Fruit fly (Drosophila melanogaster) whole organism, embryonic: ENCODE results near the gene CG4593.

Experiments
- Abd-B ChIP-seq: fragments of 200-800 bp; sonication (Bioruptor generic); optimal IDR thresholded peaks from 2 replicates; lab custom pipeline; 2018; ENCODE audit warnings: missing biosample characterization, mild to moderate bottlenecking, missing genetic modification characterization, moderate library complexity
- Atf-2 ChIP-seq: fragments of 200-800 bp; sonication (Bioruptor generic); optimal IDR thresholded peaks from 2 replicates; lab custom pipeline; 2016; ENCODE audit warnings: missing biosample characterization, missing genetic modification characterization
- Atf6 ChIP-seq: fragments of 200-800 bp; sonication (Bioruptor generic); IDR thresholded peaks from 2 replicates; pipeline ENCODE4 v1.3.6; 2022; ENCODE audit warnings: missing biosample characterization, missing genetic modification characterization
- CG10565 ChIP-seq: fragments of 200-800 bp; sonication (Bioruptor generic); optimal IDR thresholded peaks from 3 replicates; lab custom pipeline; 2016; ENCODE audit warnings: missing biosample characterization, mild to moderate bottlenecking, missing genetic modification characterization
- CG11247 ChIP-seq: fragments of 200-800 bp; sonication (Bioruptor generic); IDR thresholded peaks from 2 replicates; pipeline ENCODE4 v1.3.6; 2022; ENCODE audit warnings: missing biosample characterization, missing genetic modification characterization
- CG12071 ChIP-seq: fragments of 200-800 bp; sonication (Bioruptor generic); optimal IDR thresholded peaks from 3 replicates; lab custom pipeline; 2018; ENCODE audit warnings: missing biosample characterization, mild to moderate bottlenecking, missing genetic modification characterization
- CG12391 ChIP-seq: fragments of 200-800 bp; sonication (Bioruptor generic); optimal IDR thresholded peaks from 3 replicates; lab custom pipeline; 2018; ENCODE audit warnings: missing biosample characterization, mild to moderate bottlenecking, missing genetic modification characterization, moderate library complexity
- CG14441 ChIP-seq: fragments of 200-800 bp; sonication (Bioruptor generic); IDR thresholded peaks from 2 replicates; pipeline ENCODE4 v1.3.6; 2022; ENCODE audit warnings: missing biosample characterization, missing genetic modification characterization
- CG1529 ChIP-seq: fragments of 200-800 bp; sonication (Bioruptor generic); optimal IDR thresholded peaks from 3 replicates; lab custom pipeline; 2018; ENCODE audit warnings: missing biosample characterization, missing genetic modification characterization
- CG15601 ChIP-seq: fragments of 200-800 bp; sonication (Bioruptor generic); optimal IDR thresholded peaks from 3 replicates; lab custom pipeline; 2019; ENCODE audit warnings: missing biosample characterization, mild to moderate bottlenecking, missing genetic modification characterization, moderate library complexity
- CG1792 ChIP-seq: fragments of 200-800 bp; sonication (Bioruptor generic); optimal IDR thresholded peaks from 2 replicates; lab custom pipeline; 2016; ENCODE audit warnings: missing biosample characterization, missing genetic modification characterization
- CG18599 ChIP-seq: fragments of 200-800 bp; sonication (Bioruptor generic); optimal IDR thresholded peaks from 3 replicates; lab custom pipeline; 2017; ENCODE audit warnings: missing biosample characterization, missing genetic modification characterization, mild to moderate bottlenecking, moderate library complexity, missing genetic modification reagents
- CG2116 ChIP-seq: fragments of 200-800 bp; sonication (Bioruptor generic); optimal IDR thresholded peaks from 3 replicates; lab custom pipeline; 2018; ENCODE audit warnings: missing biosample characterization, mild to moderate bottlenecking, missing genetic modification characterization
- CG3281 ChIP-seq: fragments of 200-800 bp; sonication (Bioruptor generic); optimal IDR thresholded peaks from 3 replicates; lab custom pipeline; 2017; ENCODE audit warnings: missing biosample characterization, mild to moderate bottlenecking, missing genetic modification characterization
- CG3847 ChIP-seq: fragments of 200-800 bp; sonication (Bioruptor generic); IDR thresholded peaks from 2 replicates; pipeline ENCODE4 v1.3.6; 2022; ENCODE audit warnings: missing biosample characterization, missing genetic modification characterization
- CG5180 ChIP-seq: fragments of 200-800 bp; sonication (Bioruptor generic); optimal IDR thresholded peaks from 3 replicates; lab custom pipeline; 2017; ENCODE audit warnings: missing biosample characterization, missing genetic modification characterization, mild to moderate bottlenecking, moderate library complexity, missing genetic modification reagents
- CG7271 ChIP-seq: fragments of 200-800 bp; sonication (Bioruptor generic); optimal IDR thresholded peaks from 2 replicates; lab custom pipeline; 2018; ENCODE audit warnings: missing biosample characterization, mild to moderate bottlenecking, missing genetic modification characterization, moderate library complexity
- CG8290 ChIP-seq, 3 experiments: fragments of 200-800 bp; sonication (Bioruptor generic); optimal IDR thresholded peaks; 2 replicates each; lab custom pipeline; 2016 to 2019; ENCODE audit warnings: missing biosample characterization in 3 of 3, missing genetic modification characterization in 3 of 3, mild to moderate bottlenecking in 2 of 3, moderate library complexity in 1 of 3
- CG8478 ChIP-seq: fragments of >200 bp; optimal IDR thresholded peaks from 2 replicates; lab custom pipeline; 2018
- CG8765 ChIP-seq: fragments of 200-800 bp; sonication (Bioruptor generic); IDR thresholded peaks from 2 replicates; pipeline ENCODE4 v1.3.6; 2022; ENCODE audit warnings: missing biosample characterization, missing genetic modification characterization
- E2f1 ChIP-seq: fragments of 200-800 bp; sonication (Bioruptor generic); IDR thresholded peaks from 2 replicates; pipeline ENCODE4 v1.3.6; 2022; ENCODE audit warnings: missing biosample characterization, missing genetic modification characterization
- Ets97D ChIP-seq: fragments of 200-800 bp; sonication (Bioruptor generic); optimal IDR thresholded peaks from 3 replicates; lab custom pipeline; 2016; ENCODE audit warnings: missing biosample characterization, missing genetic modification characterization
- GATAe ChIP-seq: fragments of 200-800 bp; sonication (Bioruptor generic); conservative IDR thresholded peaks from 2 replicates; pipeline ENCODE4 v1.3.6; 2022; ENCODE audit warnings: missing biosample characterization, missing genetic modification characterization
- H15 ChIP-seq: fragments of 200-800 bp; sonication (Bioruptor generic); IDR thresholded peaks from 3 replicates; pipeline ENCODE4 v1.3.6; 2022; ENCODE audit warnings: missing biosample characterization, missing genetic modification characterization
- Hr78 ChIP-seq, 2 experiments: fragments of 200-800 bp in 1 of 2; fragments of >200 bp in 1 of 2; sonication (Bioruptor generic) in 1 of 2; optimal IDR thresholded peaks; 2 replicates each; lab custom pipeline; 2017 to 2019; ENCODE audit warnings: missing biosample characterization in 2 of 2, missing genetic modification characterization in 2 of 2, mild to moderate bottlenecking in 1 of 2, moderate library complexity in 1 of 2
- MESR4 ChIP-seq: fragments of 200-800 bp; sonication (Bioruptor generic); optimal IDR thresholded peaks from 2 replicates; lab custom pipeline; 2018; ENCODE audit warnings: missing biosample characterization, mild to moderate bottlenecking, missing genetic modification characterization, moderate library complexity
- Med ChIP-seq: fragments of 200-800 bp; sonication (Bioruptor generic); peaks from one replicate; lab custom pipeline; 2016; ENCODE audit warnings: missing biosample characterization, missing genetic modification characterization, mild to moderate bottlenecking, inconsistent platforms, moderate library complexity
- NK7.1 ChIP-seq: fragments of 200-800 bp; sonication (Bioruptor generic); optimal IDR thresholded peaks from 3 replicates; lab custom pipeline; 2016; ENCODE audit warnings: missing biosample characterization, missing genetic modification characterization
- Oli ChIP-seq: fragments of 200-800 bp; sonication (Bioruptor generic); optimal IDR thresholded peaks from 2 replicates; lab custom pipeline; 2018; ENCODE audit warnings: missing biosample characterization, mild to moderate bottlenecking, missing genetic modification characterization, moderate library complexity
- Ptx1 ChIP-seq: fragments of 200-800 bp; sonication (Bioruptor generic); IDR thresholded peaks from 2 replicates; pipeline ENCODE4 v1.3.6; 2022; ENCODE audit warnings: missing biosample characterization, missing genetic modification characterization
- TFAM ChIP-seq: fragments of 200-800 bp; sonication (Bioruptor generic); optimal IDR thresholded peaks from 2 replicates; lab custom pipeline; 2017; ENCODE audit warnings: missing biosample characterization, missing genetic modification characterization, inconsistent platforms
- chn ChIP-seq: fragments of 200-800 bp; sonication (Bioruptor generic); optimal IDR thresholded peaks from 2 replicates; lab custom pipeline; 2016; ENCODE audit warnings: missing biosample characterization, missing genetic modification characterization
- croc ChIP-seq: fragments of 200-800 bp; sonication (Bioruptor generic); conservative IDR thresholded peaks from 3 replicates; pipeline ENCODE4 v1.3.6; 2022; ENCODE audit warnings: missing biosample characterization, missing genetic modification characterization
- dati ChIP-seq: fragments of 200-800 bp; sonication (Bioruptor generic); IDR thresholded peaks from 2 replicates; pipeline ENCODE4 v1.3.6; 2022; ENCODE audit warnings: missing biosample characterization, missing genetic modification characterization
- hkb ChIP-seq, 2 experiments: fragments of 200-800 bp in 1 of 2; fragments of >200 bp in 1 of 2; sonication (Bioruptor generic) in 1 of 2; IDR thresholded peaks in 1 of 2; optimal IDR thresholded peaks in 1 of 2; 2 replicates each; pipeline versions ENCODE4 v1.3.6 to Lab custom; 2017 to 2022; ENCODE audit warnings: missing biosample characterization in 1 of 2, missing genetic modification characterization in 1 of 2
- jigr1 ChIP-seq: fragments of 200-800 bp; sonication (Bioruptor generic); IDR thresholded peaks from 3 replicates; pipeline ENCODE4 v1.3.6; 2022; ENCODE audit warnings: missing biosample characterization, missing genetic modification characterization
- lola ChIP-seq, 3 experiments: fragments of >200 bp in 2 of 3; fragments of 200-800 bp in 1 of 3; sonication (Bioruptor generic) in 1 of 3; optimal IDR thresholded peaks; 2 replicates each; lab custom pipeline; 2017 to 2019; ENCODE audit warnings: missing biosample characterization in 3 of 3, missing genetic modification characterization in 3 of 3, mild to moderate bottlenecking in 1 of 3, moderate library complexity in 1 of 3
- nau ChIP-seq: fragments of 200-800 bp; sonication (Bioruptor generic); optimal IDR thresholded peaks from 3 replicates; lab custom pipeline; 2017; ENCODE audit warnings: missing biosample characterization, mild to moderate bottlenecking, missing genetic modification characterization, missing genetic modification reagents
- nom ChIP-seq: fragments of 200-800 bp; sonication (Bioruptor generic); optimal IDR thresholded peaks from 2 replicates; lab custom pipeline; 2017; ENCODE audit warnings: missing biosample characterization, missing genetic modification characterization, mild to moderate bottlenecking, moderate library complexity, missing genetic modification reagents
- org-1 ChIP-seq: fragments of 200-800 bp; sonication (Bioruptor generic); optimal IDR thresholded peaks from 2 replicates; lab custom pipeline; 2017; ENCODE audit warnings: missing biosample characterization, missing genetic modification characterization
- pros ChIP-seq: fragments of 200-800 bp; sonication (Bioruptor generic); optimal IDR thresholded peaks from 3 replicates; lab custom pipeline; 2019; ENCODE audit warnings: missing biosample characterization, mild to moderate bottlenecking, missing genetic modification characterization, moderate library complexity
- run ChIP-seq: fragments of 200-800 bp; sonication (Bioruptor generic); optimal IDR thresholded peaks from 3 replicates; lab custom pipeline; 2018; ENCODE audit warnings: missing biosample characterization, mild to moderate bottlenecking, missing genetic modification characterization
- sim ChIP-seq: fragments of 200-800 bp; sonication (Bioruptor generic); IDR thresholded peaks from 2 replicates; pipeline ENCODE4 v1.3.6; 2022; ENCODE audit warnings: missing biosample characterization, missing genetic modification characterization
- sima ChIP-seq: fragments of 200-800 bp; sonication (Bioruptor generic); optimal IDR thresholded peaks from 2 replicates; lab custom pipeline; 2016; ENCODE audit warnings: missing biosample characterization, missing genetic modification characterization
- sqz ChIP-seq: fragments of 200-800 bp; sonication (Bioruptor generic); optimal IDR thresholded peaks from 3 replicates; lab custom pipeline; 2018; ENCODE audit warnings: missing biosample characterization, mild to moderate bottlenecking, missing genetic modification characterization
- stwl ChIP-seq: fragments of 200-800 bp; sonication (Bioruptor generic); optimal IDR thresholded peaks from 3 replicates; lab custom pipeline; 2018; ENCODE audit warnings: missing biosample characterization, mild to moderate bottlenecking, missing genetic modification characterization, moderate library complexity
- tup ChIP-seq: fragments of 200-800 bp; sonication (Bioruptor generic); optimal IDR thresholded peaks from 2 replicates; lab custom pipeline; 2016; ENCODE audit warnings: missing biosample characterization, mild to moderate bottlenecking, missing genetic modification characterization, moderate library complexity
- vfl ChIP-seq: fragments of 200-800 bp; sonication (Bioruptor generic); optimal IDR thresholded peaks from 2 replicates; lab custom pipeline; 2016; ENCODE audit warnings: missing biosample characterization, missing genetic modification characterization

CG4593 gene

DNA sequence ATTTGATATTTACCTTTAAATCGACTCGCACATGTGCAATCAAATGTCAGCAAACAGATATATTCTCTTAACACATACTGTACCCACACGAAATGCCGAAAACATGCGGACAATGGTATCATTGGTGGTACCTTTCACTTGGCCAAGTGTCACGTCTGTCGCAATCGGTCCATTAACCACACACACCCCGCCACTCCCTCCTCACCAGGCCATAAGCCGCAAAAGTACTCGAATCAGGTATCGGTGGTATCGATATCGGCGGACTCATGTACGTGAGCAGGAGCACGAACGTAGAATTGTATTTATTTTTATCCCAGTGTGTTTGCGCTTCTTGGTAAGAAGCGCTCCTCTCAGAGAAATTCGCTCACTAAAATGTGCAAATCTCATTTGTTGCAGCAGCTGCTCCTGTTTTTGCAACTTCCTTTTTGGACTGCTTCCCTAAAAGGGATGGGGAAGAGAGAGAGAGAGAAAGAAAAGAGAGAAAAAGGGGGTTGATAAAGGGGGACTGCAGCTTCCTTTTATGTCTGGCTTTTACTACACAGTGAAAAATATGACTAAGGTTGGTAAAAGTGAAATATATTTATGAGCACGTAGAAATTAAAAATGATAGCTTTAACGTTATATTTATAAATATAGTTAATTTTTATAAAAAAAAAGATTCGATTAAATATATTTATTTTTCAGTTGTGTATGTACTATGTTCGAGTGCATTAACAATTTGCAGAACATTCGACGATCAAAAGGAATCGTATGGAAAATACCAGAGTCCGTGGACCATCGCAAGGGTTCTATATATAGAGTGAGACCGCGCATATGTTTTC, 30.0 kb upstream of the CG4593 start (continued):
- no peak for TF ChIP-seq CG8290 (GFP tag; optimal IDR thresholded peaks at IDR 0.05; lab: Kevin White, UChicago)
- no peak for TF ChIP-seq CG8290 (tag; optimal IDR thresholded peaks at IDR 0.05; lab: Kevin White, UChicago)
- TF ChIP-seq CG1529 (GFP tag; lab: Kevin White, UChicago): no peak
- TF ChIP-seq Ets97D (GFP tag; lab: Kevin White, UChicago): no peak
- TF ChIP-seq nau (GFP tag; lab: Kevin White, UChicago): no peak
- TF ChIP-seq sima (GFP tag; lab: Kevin White, UChicago): no peak
- TF ChIP-seq Abd-B (GFP tag; lab: Kevin White, UChicago): no peak
- TF ChIP-seq sim (GFP tag; lab: Robert Waterston, UW): no peak
- no peak for TF ChIP-seq TFAM (GFP tag; lab: Kevin White, UChicago)
- no peak for TF ChIP-seq croc (GFP tag; lab: Robert Waterston, UW)
- TF ChIP-seq chn (GFP tag; lab: Kevin White, UChicago): no peak
- TF ChIP-seq nom (GFP tag; lab: Kevin White, UChicago): peak; percentile 56
- TF ChIP-seq CG10565 (GFP tag; lab: Kevin White, UChicago): no peak
- TF ChIP-seq run (tag; lab: Kevin White, UChicago): no peak
- TF ChIP-seq CG1792 (GFP tag; lab: Kevin White, UChicago): no peak
- TF ChIP-seq CG2116: no peak
- no peak for TF ChIP-seq vfl (GFP tag; lab: Kevin White, UChicago)
- TF ChIP-seq CG3847 (GFP tag; lab: Robert Waterston, UW): no peak
- no peak for TF ChIP-seq H15
- no peak for TF ChIP-seq MESR4 (GFP tag; lab: Kevin White, UChicago)
- 0 out of 2 replicates have a peak, but pooled peaks have one; percentile 20 for TF ChIP-seq E2f1 (GFP tag; lab: Robert Waterston, UW)
- TF ChIP-seq CG14441 (GFP tag; lab: Robert Waterston, UW): no peak
- TF ChIP-seq CG8478: no peak
- TF ChIP-seq Atf-2 (GFP tag; lab: Kevin White, UChicago): no peak
- no peak for TF ChIP-seq CG11247
- TF ChIP-seq CG12071: no peak
- TF ChIP-seq stwl (tag; lab: Kevin White, UChicago): no peak
- TF ChIP-seq Ptx1 (GFP tag; lab: Robert Waterston, UW): 0 out of 2 replicates have a peak, but pooled peaks have one; percentile 10
- no peak for TF ChIP-seq CG3281 (GFP tag; lab: Kevin White, UChicago)
- TF ChIP-seq sqz (GFP tag; lab: Kevin White, UChicago): no peak
- TF ChIP-seq Atf6 (GFP tag; lab: Robert Waterston, UW): no peak
- no peak for TF ChIP-seq CG18599
- no peak for TF ChIP-seq GATAe
- TF ChIP-seq NK7.1: no peak
- no peak for TF ChIP-seq dati (GFP tag; lab: Robert Waterston, UW)
- no peak for TF ChIP-seq org-1 (GFP tag; lab: Kevin White, UChicago)
- TF ChIP-seq pros (GFP tag; lab: Kevin White, UChicago): peak; percentile 79
- TF ChIP-seq jigr1 (GFP tag; lab: Robert Waterston, UW): no peak
- no peak for TF ChIP-seq CG15601
- TF ChIP-seq CG7271 (tag; lab: Kevin White, UChicago): no peak
- TF ChIP-seq tup (GFP tag; lab: Kevin White, UChicago): no peak
- no peak for TF ChIP-seq Med (GFP tag; lab: Kevin White, UChicago)
- no peak for TF ChIP-seq Hr78 (GFP tag; optimal IDR thresholded peaks at IDR 0.05; lab: Kevin White, UChicago)
- peak; percentile 17 for TF ChIP-seq CG12391 (tag; lab: Kevin White, UChicago)
- TF ChIP-seq lola (GFP tag; optimal IDR thresholded peaks at IDR 0.05; lab: Kevin White, UChicago): peak in 1 of 3 experiments; percentile 28
- no peak for TF ChIP-seq Oli
- no peak for TF ChIP-seq CG8765 (GFP tag; lab: Robert Waterston, UW)
- TF ChIP-seq hkb (optimal IDR thresholded peaks at IDR 0.05; lab: Kevin White, UChicago): no peak
- TF ChIP-seq hkb (GFP tag; IDR thresholded peaks at IDR 0.05; lab: Robert Waterston, UW): no peak
- TF ChIP-seq CG5180 (GFP tag; lab: Kevin White, UChicago): no peak
